Worm (Caenorhabditis elegans) whole organism, early embryonic: ENCODE data around the gene C01G10.9.
"Not testable (repeated sequence)": the region's sequence is repeated elsewhere in the genome, so short reads cannot be mapped to it uniquely, and the experiment has no call there.

ENCODE experiments used
- B0310.2 ChIP-seq: sonication (generic microtip); optimal IDR thresholded peaks from 2 replicates; lab custom pipeline; 2016; ENCODE audit warnings: mild to moderate bottlenecking, missing genetic modification characterization, missing compliant biosample characterization
- F13C5.2 ChIP-seq: sonication (generic microtip); optimal IDR thresholded peaks from 2 replicates; lab custom pipeline; 2017; ENCODE audit warnings: mild to moderate bottlenecking, missing genetic modification characterization, inconsistent platforms, missing compliant biosample characterization
- aly-1 ChIP-seq: sonication (generic microtip); optimal IDR thresholded peaks from 2 replicates; lab custom pipeline; 2016; ENCODE audit warnings: missing genetic modification characterization, missing compliant biosample characterization
- ama-1 ChIP-seq: fragments of 150-350 bp; optimal IDR thresholded peaks from 2 replicates; lab custom pipeline; 2014
- ceh-13 ChIP-seq: fragments of 200-800 bp; sonication (Bioruptor generic); optimal IDR thresholded peaks from 2 replicates; lab custom pipeline; 2018; ENCODE audit warnings: mild to moderate bottlenecking, missing genetic modification characterization, missing compliant biosample characterization
- ceh-36 ChIP-seq: sonication (generic microtip); optimal IDR thresholded peaks from 2 replicates; lab custom pipeline; 2016; ENCODE audit warnings: missing genetic modification characterization, inconsistent platforms, missing compliant biosample characterization
- ets-7 ChIP-seq: sonication (generic microtip); optimal IDR thresholded peaks from 2 replicates; lab custom pipeline; 2016; ENCODE audit warnings: missing genotype, missing genetic modification characterization, missing compliant biosample characterization
- flt-1 ChIP-seq: fragments of 200-800 bp; sonication (Bioruptor generic); IDR thresholded peaks from 2 replicates; pipeline ENCODE4 v1.3.6; 2022; ENCODE audit warnings: missing genetic modification characterization, missing compliant biosample characterization
- hmbx-1 ChIP-seq: sonication (generic microtip); optimal IDR thresholded peaks from 2 replicates; lab custom pipeline; 2016; ENCODE audit warnings: mild to moderate bottlenecking, missing genetic modification characterization, missing compliant biosample characterization
- hmg-4 ChIP-seq: fragments of 200-800 bp; sonication (Bioruptor generic); optimal IDR thresholded peaks from 2 replicates; lab custom pipeline; 2018; ENCODE audit warnings: mild to moderate bottlenecking, missing genetic modification characterization, missing compliant biosample characterization
- hnd-1 ChIP-seq: sonication (generic microtip); optimal IDR thresholded peaks from 2 replicates; lab custom pipeline; 2016; ENCODE audit warnings: missing genetic modification characterization, missing compliant biosample characterization
- pes-1 ChIP-seq: fragments of 200-800 bp; sonication (Bioruptor generic); IDR thresholded peaks from 2 replicates; pipeline ENCODE4 v1.3.6; 2022; ENCODE audit warnings: missing genetic modification reagents, missing genetic modification characterization, missing compliant biosample characterization
- scrt-1 ChIP-seq: fragments of 200-800 bp; sonication (Bioruptor generic); IDR thresholded peaks from 2 replicates; pipeline ENCODE4 v1.3.6; 2022; ENCODE audit warnings: missing genetic modification characterization, missing compliant biosample characterization
- sea-1 ChIP-seq: fragments of 200-800 bp; sonication (Bioruptor generic); conservative IDR thresholded peaks from 2 replicates; pipeline ENCODE4 v1.3.6; 2022; ENCODE audit warnings: missing genetic modification characterization, missing compliant biosample characterization
- tbx-11 ChIP-seq: fragments of 200-800 bp; sonication (Bioruptor generic); IDR thresholded peaks from 2 replicates; pipeline ENCODE4 v1.3.6; 2022; ENCODE audit warnings: missing genetic modification characterization, missing compliant biosample characterization
- tbx-37 ChIP-seq: fragments of 200-800 bp; sonication (Bioruptor generic); conservative IDR thresholded peaks from 2 replicates; pipeline ENCODE4 v1.3.6; 2022; ENCODE audit warnings: missing genetic modification reagents, missing genetic modification characterization, missing compliant biosample characterization
- tra-4 ChIP-seq: sonication (generic microtip); optimal IDR thresholded peaks from 2 replicates; lab custom pipeline; 2017; ENCODE audit warnings: missing genetic modification characterization, missing compliant biosample characterization

Gene C01G10.9

ce11 chrV:15111660-15112059, 29.3 kb downstream of the C01G10.9 start, which contains the start of gene T01G5.7:
Gene T01G5.7, plus strand, starts transcription at chrV:15111960.
- TF ChIP-seq ets-7 (tag; lab: Kevin White, UChicago) (no peak), ama-1 (lab: Kevin White, UChicago) (no peak), tbx-11 (GFP tag; lab: Robert Waterston, UW) (no peak), tra-4 (tag; lab: Kevin White, UChicago) (no peak), ceh-13 (GFP tag; lab: Kevin White, UChicago) (no peak)

DNA sequence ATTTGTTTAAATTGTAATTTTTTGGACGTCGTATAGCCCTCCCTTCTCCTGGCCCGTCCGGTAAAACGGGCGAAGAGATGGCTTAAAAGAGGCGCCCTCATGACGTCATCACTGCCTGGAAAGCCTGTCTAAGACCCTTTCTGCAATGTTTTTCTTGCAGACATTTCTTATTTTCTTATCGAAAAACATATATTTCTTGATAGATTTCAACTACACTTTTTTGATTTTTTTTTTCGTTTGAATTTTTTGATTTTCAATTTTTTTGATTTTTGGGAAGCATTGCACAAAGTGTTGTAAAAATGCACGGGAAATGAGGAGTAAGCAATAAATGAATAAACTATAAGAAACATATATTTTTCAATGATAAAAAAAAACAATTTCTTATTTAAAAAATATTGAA, 31.7 kb downstream of the C01G10.9 start, which contains the start of gene T01G5.6:
Gene T01G5.6 (minus strand): TSS at position 101 of the 400 bp plus-strand sequence.
- TF ChIP-seq F13C5.2 (tag; lab: Kevin White, UChicago), result no peak
- no peak for TF ChIP-seq scrt-1 (GFP tag; lab: Robert Waterston, UW)
- no peak for TF ChIP-seq pes-1 (GFP tag; lab: Robert Waterston, UW)
- no peak for TF ChIP-seq sea-1 (GFP tag; lab: Robert Waterston, UW)
- TF ChIP-seq aly-1 (tag; lab: Kevin White, UChicago), result no peak
- no peak for TF ChIP-seq ets-7 (tag; lab: Kevin White, UChicago)
- no peak for TF ChIP-seq hmbx-1 (tag; lab: Kevin White, UChicago)
- TF ChIP-seq B0310.2, result no peak
- TF ChIP-seq ceh-13 (GFP tag; lab: Kevin White, UChicago), result no peak
- no peak for TF ChIP-seq hmg-4 (GFP tag; lab: Kevin White, UChicago)
- TF ChIP-seq tra-4 (tag; lab: Kevin White, UChicago), result no peak
- TF ChIP-seq flt-1, result no peak
- TF ChIP-seq tbx-11 (GFP tag; lab: Robert Waterston, UW), result no peak
- no peak for TF ChIP-seq ama-1 (lab: Kevin White, UChicago)
- no peak for TF ChIP-seq hnd-1 (tag; lab: Kevin White, UChicago)
- TF ChIP-seq tbx-37 (GFP tag; lab: Robert Waterston, UW), result no peak

DNA sequence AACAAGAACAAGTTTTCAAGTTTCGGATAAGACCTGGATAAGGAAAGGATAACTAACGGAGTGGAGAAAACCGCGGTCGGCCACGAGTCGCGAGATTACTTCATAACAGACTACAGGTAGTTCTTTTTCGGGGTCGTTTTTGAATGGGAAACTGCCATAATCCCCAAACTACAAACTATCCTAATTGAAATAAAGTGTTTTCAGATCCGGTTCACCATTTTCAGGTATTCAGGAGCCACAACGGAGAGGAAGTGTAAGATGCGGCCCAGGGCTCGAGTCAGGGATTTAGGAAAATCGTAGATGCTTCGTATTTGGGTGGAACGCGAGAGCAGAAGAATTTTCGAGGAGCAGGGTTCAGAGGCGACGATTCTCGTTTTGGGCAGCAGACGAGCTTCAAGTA, 33.6 kb downstream of the C01G10.9 start, which contains the start of gene T01G5.8:
Gene T01G5.8 (plus strand): TSS at position 301 of the 400 bp plus-strand sequence.
- not testable (repeated sequence) for TF ChIP-seq aly-1 (tag; lab: Kevin White, UChicago); F13C5.2 (tag; lab: Kevin White, UChicago); hmg-4 (GFP tag; lab: Kevin White, UChicago)

DNA sequence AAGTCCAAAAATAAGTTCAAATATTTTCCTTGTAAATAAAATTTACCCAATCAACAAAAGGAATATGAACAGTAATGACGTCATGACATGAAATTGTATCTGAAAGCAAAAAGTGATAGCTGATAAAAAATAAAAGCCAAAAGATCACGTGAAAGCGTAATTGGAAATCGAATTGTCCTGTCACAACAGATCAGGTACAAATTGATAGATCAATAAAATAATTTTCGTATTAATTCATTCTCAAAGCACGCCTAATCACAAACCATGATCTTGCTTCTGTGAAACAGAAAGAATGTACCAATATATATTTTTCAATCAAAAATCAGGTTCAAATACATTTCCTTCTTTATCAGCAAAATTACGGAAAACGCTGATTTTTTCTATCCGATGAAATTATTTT, 37.2 kb downstream of the C01G10.9 start, which contains the start of gene flor-1:
Gene flor-1 (minus strand): TSS at position 101 of the 400 bp plus-strand sequence.
- TF ChIP-seq tra-4 (tag; lab: Kevin White, UChicago), result no peak
- no peak for TF ChIP-seq tbx-37 (GFP tag; lab: Robert Waterston, UW)
- TF ChIP-seq aly-1 (tag; lab: Kevin White, UChicago), result no peak
- no peak for TF ChIP-seq tbx-11 (GFP tag; lab: Robert Waterston, UW)
- no peak for TF ChIP-seq F13C5.2 (tag; lab: Kevin White, UChicago)
- no peak for TF ChIP-seq ama-1 (lab: Kevin White, UChicago)
- TF ChIP-seq ets-7 (tag; lab: Kevin White, UChicago), result no peak
- no peak for TF ChIP-seq hnd-1 (tag; lab: Kevin White, UChicago)
- TF ChIP-seq pes-1 (GFP tag; lab: Robert Waterston, UW), result no peak
- no peak for TF ChIP-seq scrt-1 (GFP tag; lab: Robert Waterston, UW)
- TF ChIP-seq sea-1 (GFP tag; lab: Robert Waterston, UW), result no peak
- no peak for TF ChIP-seq hmg-4 (GFP tag; lab: Kevin White, UChicago)
- no peak for TF ChIP-seq ceh-36 (tag; lab: Kevin White, UChicago)
- no peak for TF ChIP-seq hmbx-1 (tag; lab: Kevin White, UChicago)
- TF ChIP-seq ceh-13 (GFP tag; lab: Kevin White, UChicago), result no peak
- no peak for TF ChIP-seq B0310.2
- TF ChIP-seq flt-1, result no peak

DNA sequence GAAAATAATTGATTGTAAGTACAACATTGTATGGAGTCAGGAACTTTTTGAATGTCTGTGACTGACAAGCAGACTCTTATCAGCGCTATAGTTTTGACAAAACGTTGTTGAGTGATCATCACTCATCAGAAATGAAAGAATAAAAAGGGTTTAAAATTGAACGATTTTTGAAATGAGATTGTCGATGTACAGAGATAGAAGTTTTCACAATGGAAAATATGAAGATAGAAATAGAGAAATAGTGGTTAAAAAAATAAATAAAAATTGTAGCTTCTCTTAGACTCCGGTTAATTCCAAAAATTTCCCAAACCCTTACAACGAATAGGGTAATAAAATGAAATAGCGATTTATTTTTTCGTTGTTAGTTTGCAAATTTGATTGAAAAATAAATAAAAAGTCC, 42.8 kb downstream of the C01G10.9 start, which contains the start of gene ugt-30:
Gene ugt-30 (minus strand): TSS at position 101 of the 400 bp plus-strand sequence.
- TF ChIP-seq tra-4 (tag; lab: Kevin White, UChicago); flt-1; ama-1 (lab: Kevin White, UChicago): not testable (repeated sequence)

DNA sequence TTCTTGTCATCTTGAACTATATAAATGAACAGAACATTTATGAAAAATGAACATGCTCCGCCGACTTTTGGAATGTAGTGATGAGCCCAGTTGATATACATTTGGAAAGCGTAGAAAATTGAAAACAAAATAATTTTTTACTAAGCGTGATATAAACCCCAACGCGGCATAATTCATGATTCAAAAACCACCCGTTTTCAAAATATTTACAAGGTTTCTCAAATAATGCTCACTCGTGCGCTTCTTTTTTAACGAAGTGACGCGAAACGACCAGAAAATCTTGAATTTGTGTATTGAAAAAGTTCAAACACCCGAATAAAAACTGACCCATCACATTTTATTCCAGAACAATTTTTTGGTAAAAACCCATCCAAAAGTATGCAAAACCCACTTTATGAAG, 45.1 kb downstream of the C01G10.9 start, which contains the start of gene srj-27:
Gene srj-27 (minus strand): TSS at position 101 of the 400 bp plus-strand sequence.
- no peak for TF ChIP-seq flt-1
- no peak for TF ChIP-seq pes-1 (GFP tag; lab: Robert Waterston, UW)
- no peak for TF ChIP-seq ets-7 (tag; lab: Kevin White, UChicago)
- no peak for TF ChIP-seq hnd-1 (tag; lab: Kevin White, UChicago)
- TF ChIP-seq tbx-11 (GFP tag; lab: Robert Waterston, UW), result no peak
- no peak for TF ChIP-seq aly-1 (tag; lab: Kevin White, UChicago)
- no peak for TF ChIP-seq tra-4 (tag; lab: Kevin White, UChicago)
- no peak for TF ChIP-seq ama-1 (lab: Kevin White, UChicago)
- TF ChIP-seq hmg-4 (GFP tag; lab: Kevin White, UChicago), result no peak
- no peak for TF ChIP-seq scrt-1 (GFP tag; lab: Robert Waterston, UW)

ce11 chrV:15127955-15128354, 45.6 kb downstream of the C01G10.9 start, which contains the start of gene srr-7:
Gene srr-7, plus strand, starts transcription at chrV:15128255.
- TF ChIP-seq pes-1 (GFP tag; lab: Robert Waterston, UW) (no peak), ceh-36 (tag; lab: Kevin White, UChicago) (no peak), B0310.2 (no peak), hnd-1 (tag; lab: Kevin White, UChicago) (no peak), aly-1 (tag; lab: Kevin White, UChicago) (no peak), F13C5.2 (tag; lab: Kevin White, UChicago) (no peak), sea-1 (GFP tag; lab: Robert Waterston, UW) (no peak), hmbx-1 (tag; lab: Kevin White, UChicago) (no peak)
